Worm (Caenorhabditis elegans) whole organism, mixed stage, embryonic: ENCODE measurements around the gene F41C3.11.

Experiments
- M03D4.4 ChIP-seq: sonication (generic microtip); optimal IDR thresholded peaks from 2 replicates; lab custom pipeline; 2017; ENCODE audit warnings: mild to moderate bottlenecking, missing genetic modification characterization, missing compliant biosample characterization
- blmp-1 ChIP-seq: fragments of 150-350 bp; optimal IDR thresholded peaks from 2 replicates; lab custom pipeline; 2014; ENCODE audit warnings: missing biosample characterization, missing genetic modification characterization
- ceh-39 ChIP-seq: fragments of 150-350 bp; optimal IDR thresholded peaks from 2 replicates; lab custom pipeline; 2014; ENCODE audit warnings: missing biosample characterization, missing genetic modification characterization
- ceh-43 ChIP-seq: fragments of 200-800 bp; sonication (Bioruptor generic); optimal IDR thresholded peaks from 2 replicates; lab custom pipeline; 2018; ENCODE audit warnings: mild to moderate bottlenecking, missing genetic modification characterization, moderate library complexity, missing compliant biosample characterization
- ceh-83 ChIP-seq: fragments of 200-800 bp; sonication (Bioruptor generic); optimal IDR thresholded peaks from 2 replicates; lab custom pipeline; 2018; ENCODE audit warnings: mild to moderate bottlenecking, missing genetic modification characterization, missing compliant biosample characterization
- ces-1 ChIP-seq: fragments of 150-350 bp; optimal IDR thresholded peaks from 2 replicates; lab custom pipeline; 2014; ENCODE audit warnings: missing biosample characterization, missing genetic modification reagents, missing genetic modification characterization
- elt-1 ChIP-seq: sonication (generic microtip); optimal IDR thresholded peaks from 2 replicates; lab custom pipeline; 2017; ENCODE audit warnings: missing genetic modification characterization, mild to moderate bottlenecking, missing compliant biosample characterization, antibody characterized with exemption, moderate library complexity, borderline replicate concordance; ENCODE audit not compliant: insufficient read depth
- elt-3 ChIP-seq: fragments of 150-350 bp; optimal IDR thresholded peaks from 2 replicates; lab custom pipeline; 2014; ENCODE audit warnings: missing biosample characterization, missing genetic modification characterization
- flh-1 ChIP-seq: fragments of 200-800 bp; sonication (Bioruptor generic); optimal IDR thresholded peaks from 2 replicates; lab custom pipeline; 2018; ENCODE audit warnings: mild to moderate bottlenecking, missing genetic modification characterization, moderate library complexity, missing compliant biosample characterization
- ham-2 ChIP-seq: fragments of 200-800 bp; sonication (Bioruptor generic); optimal IDR thresholded peaks from 2 replicates; lab custom pipeline; 2018; ENCODE audit warnings: mild to moderate bottlenecking, missing genetic modification characterization, missing compliant biosample characterization
- hlh-1 ChIP-seq: fragments of 150-350 bp; optimal IDR thresholded peaks from 2 replicates; lab custom pipeline; 2014; ENCODE audit warnings: missing biosample characterization, missing genetic modification reagents, missing genetic modification characterization
- lin-13 ChIP-seq: fragments of 150-350 bp; optimal IDR thresholded peaks from 2 replicates; lab custom pipeline; 2014; ENCODE audit warnings: missing biosample characterization, missing genetic modification characterization
- lin-32 ChIP-seq: fragments of 200-800 bp; sonication (Bioruptor generic); optimal IDR thresholded peaks from 2 replicates; lab custom pipeline; 2018; ENCODE audit warnings: mild to moderate bottlenecking, missing genetic modification characterization, missing compliant biosample characterization
- lsy-2 ChIP-seq: fragments of 150-350 bp; optimal IDR thresholded peaks from 2 replicates; lab custom pipeline; 2014; ENCODE audit warnings: missing biosample characterization, missing genetic modification characterization
- mep-1 ChIP-seq: fragments of 150-350 bp; optimal IDR thresholded peaks from 2 replicates; lab custom pipeline; 2017; ENCODE audit warnings: missing biosample characterization, missing genetic modification reagents, missing genetic modification characterization, inconsistent platforms
- mls-2 ChIP-seq: sonication (generic microtip); optimal IDR thresholded peaks from 2 replicates; lab custom pipeline; 2016; ENCODE audit warnings: mild to moderate bottlenecking, missing genetic modification characterization, moderate library complexity, missing compliant biosample characterization
- nhr-12 ChIP-seq: fragments of 150-350 bp; optimal IDR thresholded peaks from 2 replicates; lab custom pipeline; 2014; ENCODE audit warnings: missing biosample characterization, missing genetic modification characterization
- nhr-2 ChIP-seq: fragments of 150-350 bp; optimal IDR thresholded peaks from 2 replicates; lab custom pipeline; 2014; ENCODE audit warnings: missing biosample characterization, missing genetic modification characterization
- nhr-28 ChIP-seq: fragments of 150-350 bp; optimal IDR thresholded peaks from 2 replicates; lab custom pipeline; 2014; ENCODE audit warnings: missing biosample characterization, missing genetic modification characterization
- nhr-76 ChIP-seq: sonication (generic microtip); optimal IDR thresholded peaks from 2 replicates; lab custom pipeline; 2017; ENCODE audit warnings: missing biosample characterization, missing genetic modification characterization
- pha-4 ChIP-seq: fragments of 150-350 bp; optimal IDR thresholded peaks from 2 replicates; lab custom pipeline; 2018; ENCODE audit warnings: missing biosample characterization, missing genetic modification reagents, missing genetic modification characterization
- snpc-4 ChIP-seq: fragments of 150-350 bp; optimal IDR thresholded peaks from 2 replicates; lab custom pipeline; 2014; ENCODE audit warnings: missing biosample characterization, missing genetic modification characterization
- sptf-1 ChIP-seq: sonication (generic microtip); optimal IDR thresholded peaks from 2 replicates; lab custom pipeline; 2017; ENCODE audit warnings: mild to moderate bottlenecking, missing genetic modification characterization, moderate library complexity, missing compliant biosample characterization
- tbx-8 ChIP-seq: fragments of 200-800 bp; sonication (Bioruptor generic); optimal IDR thresholded peaks from 2 replicates; lab custom pipeline; 2018; ENCODE audit warnings: mild to moderate bottlenecking, missing genetic modification characterization, moderate library complexity, missing compliant biosample characterization
- unc-120 ChIP-seq: sonication (generic microtip); optimal IDR thresholded peaks from 2 replicates; lab custom pipeline; 2017; ENCODE audit warnings: missing genetic modification characterization, missing compliant biosample characterization; ENCODE audit not compliant: poor library complexity, severe bottlenecking
- unc-39 ChIP-seq: fragments of 150-350 bp; optimal IDR thresholded peaks from 2 replicates; lab custom pipeline; 2014; ENCODE audit warnings: missing biosample characterization, missing genetic modification characterization
- unc-62 ChIP-seq: fragments of 150-350 bp; optimal IDR thresholded peaks from 2 replicates; lab custom pipeline; 2014; ENCODE audit warnings: missing biosample characterization, missing genetic modification reagents, missing genetic modification characterization
- zip-8 ChIP-seq: fragments of 150-350 bp; optimal IDR thresholded peaks from 2 replicates; lab custom pipeline; 2014; ENCODE audit warnings: missing biosample characterization, missing genetic modification characterization
- ztf-11 ChIP-seq: fragments of 150-350 bp; optimal IDR thresholded peaks from 2 replicates; lab custom pipeline; 2014; ENCODE audit warnings: missing biosample characterization, missing genetic modification characterization

F41C3.11 gene

DNA sequence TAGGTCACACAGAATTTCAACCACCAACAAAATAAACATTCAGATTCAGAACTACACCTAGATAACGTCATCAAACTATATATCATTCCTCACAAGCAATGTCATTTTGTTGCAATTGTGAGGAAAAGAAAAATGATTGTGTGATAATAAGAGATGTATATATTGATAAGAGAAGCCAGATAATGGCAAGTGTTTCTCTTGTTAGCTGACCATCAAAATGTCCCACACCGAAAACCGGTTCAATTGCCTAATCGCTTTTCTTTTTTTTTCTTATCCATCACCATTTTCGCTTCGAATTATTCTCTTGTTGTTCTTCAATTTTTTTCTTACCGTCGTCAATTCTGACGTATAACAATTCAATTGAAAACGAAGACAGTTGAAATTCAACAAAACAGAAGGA lies 38.7 kb upstream of the F41C3.11 start:
- TF ChIP-seq M03D4.4 (tag; lab: Kevin White, UChicago) (no peak), elt-1 (tag; lab: Kevin White, UChicago) (no peak), unc-120 (no peak), elt-3 (tag; lab: Kevin White, UChicago) (no peak), nhr-76 (tag; lab: Kevin White, UChicago) (no peak), ztf-11 (no peak), flh-1 (GFP tag; lab: Kevin White, UChicago) (no peak), nhr-2 (no peak), mep-1 (tag; lab: Kevin White, UChicago) (no peak), hlh-1 (no peak), unc-39 (tag; lab: Kevin White, UChicago) (no peak), lin-13 (no peak), ceh-39 (tag; lab: Kevin White, UChicago) (no peak), snpc-4 (tag; lab: Kevin White, UChicago) (no peak)

DNA sequence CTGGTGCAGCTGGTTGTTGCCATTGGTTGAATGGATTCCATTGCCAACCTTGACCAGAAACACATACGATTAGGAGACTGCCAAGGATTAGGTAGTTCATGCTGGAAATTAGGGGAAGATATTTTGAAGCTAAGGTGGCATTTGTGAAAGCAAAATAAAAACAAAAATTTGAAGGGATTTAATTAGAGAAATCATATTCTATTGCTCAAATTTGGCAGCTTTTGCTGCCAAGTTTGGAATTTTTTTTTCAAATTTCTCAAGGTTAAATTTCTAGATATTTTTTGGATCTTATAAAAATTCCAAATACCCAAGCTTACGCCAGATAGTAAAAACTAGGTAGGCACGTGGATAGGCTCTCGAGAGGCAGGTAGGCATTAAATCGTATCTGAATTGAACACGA lies 37.5 kb upstream of the F41C3.11 start, which contains the start of gene F26G1.5:
Gene F26G1.5 (minus strand): TSS at position 101 of the 400 bp plus-strand sequence.
- TF ChIP-seq zip-8 (no peak), sptf-1 (tag; lab: Kevin White, UChicago) (no peak), hlh-1 (no peak)
- TF ChIP-seq, all 35 proteins: peak for 0

DNA sequence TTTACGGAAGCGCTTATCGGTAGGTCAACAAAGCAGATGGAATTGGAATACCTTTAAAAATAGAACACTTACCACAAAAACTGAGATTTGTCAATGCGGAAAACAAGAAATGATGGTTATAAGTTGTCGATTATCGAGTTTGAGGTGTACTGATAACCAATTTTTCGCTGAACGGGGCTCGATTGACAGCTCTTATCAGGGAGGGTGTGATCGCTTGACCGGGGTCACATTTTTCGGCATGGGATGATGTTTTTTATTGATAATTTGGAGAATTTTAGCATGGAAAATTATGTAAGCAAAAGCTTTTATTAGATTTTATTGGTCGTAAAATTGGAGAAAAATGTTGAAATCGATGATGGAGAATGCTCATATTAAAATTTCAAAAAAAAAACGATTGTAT lies 36.1 kb upstream of the F41C3.11 start:
- TF ChIP-seq M03D4.4 (tag; lab: Kevin White, UChicago) (no peak), mls-2 (tag; lab: Kevin White, UChicago) (no peak), ham-2 (no peak), blmp-1 (tag; lab: Kevin White, UChicago) (no peak), lin-13 (no peak), pha-4 (tag; lab: Kevin White, UChicago) (no peak), mep-1 (tag; lab: Kevin White, UChicago) (no peak), flh-1 (GFP tag; lab: Kevin White, UChicago) (no peak), unc-39 (tag; lab: Kevin White, UChicago) (no peak), snpc-4 (tag; lab: Kevin White, UChicago) (no peak), nhr-76 (tag; lab: Kevin White, UChicago) (no peak), hlh-1 (no peak), lsy-2 (tag; lab: Kevin White, UChicago) (no peak), unc-62 (GFP tag; lab: Kevin White, UChicago) (no peak), ceh-43 (GFP tag; lab: Kevin White, UChicago) (no peak), nhr-28 (no peak)

DNA sequence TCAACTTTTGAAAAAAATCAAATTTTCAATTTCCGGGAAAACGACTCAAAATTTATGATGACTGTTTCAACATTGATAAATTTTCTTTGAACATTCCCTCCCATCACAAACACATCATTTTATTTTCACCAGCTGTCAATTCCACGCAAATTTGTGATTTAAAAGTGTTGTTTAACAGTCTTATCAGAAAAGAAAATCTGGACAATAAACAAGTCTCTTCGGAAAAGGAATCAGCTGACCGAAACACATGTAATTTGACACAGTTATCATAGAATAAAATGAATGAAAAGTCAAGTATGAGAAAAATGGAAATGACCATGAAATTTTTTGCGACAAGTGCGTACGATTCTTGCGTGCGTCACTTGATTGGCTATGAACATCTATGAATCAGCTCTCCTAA lies 35.3 kb upstream of the F41C3.11 start:
- no peak for TF ChIP-seq ham-2
- no peak for TF ChIP-seq unc-62 (GFP tag; lab: Kevin White, UChicago)
- no peak for TF ChIP-seq elt-3 (tag; lab: Kevin White, UChicago)
- TF ChIP-seq lin-32 (GFP tag; lab: Kevin White, UChicago): no peak
- no peak for TF ChIP-seq ces-1
- TF ChIP-seq ztf-11: no peak
- no peak for TF ChIP-seq tbx-8 (GFP tag; lab: Kevin White, UChicago)
- TF ChIP-seq hlh-1: no peak

DNA sequence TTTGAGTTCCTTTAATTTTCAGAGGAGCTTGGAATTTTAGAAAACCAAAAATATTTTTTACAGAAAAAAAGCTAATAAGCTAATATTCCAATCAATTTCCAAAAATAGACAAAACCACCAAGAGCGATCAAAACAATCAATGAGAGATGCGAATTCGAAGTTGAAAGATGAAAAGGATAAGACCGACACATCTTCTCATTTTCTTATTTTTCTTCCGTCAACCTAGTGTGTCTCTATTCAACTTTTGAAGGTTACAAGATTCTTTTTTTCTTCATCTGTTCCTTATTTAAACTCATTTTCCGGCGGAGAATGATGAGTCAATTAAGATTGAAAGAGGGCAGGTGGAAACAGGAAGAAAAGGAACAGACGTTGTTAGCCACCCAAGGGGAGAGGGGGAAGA lies 33.9 kb upstream of the F41C3.11 start:
- TF ChIP-seq nhr-12 (tag; lab: Kevin White, UChicago) (no peak), blmp-1 (tag; lab: Kevin White, UChicago) (no peak), nhr-76 (tag; lab: Kevin White, UChicago) (no peak), ces-1 (no peak)

DNA sequence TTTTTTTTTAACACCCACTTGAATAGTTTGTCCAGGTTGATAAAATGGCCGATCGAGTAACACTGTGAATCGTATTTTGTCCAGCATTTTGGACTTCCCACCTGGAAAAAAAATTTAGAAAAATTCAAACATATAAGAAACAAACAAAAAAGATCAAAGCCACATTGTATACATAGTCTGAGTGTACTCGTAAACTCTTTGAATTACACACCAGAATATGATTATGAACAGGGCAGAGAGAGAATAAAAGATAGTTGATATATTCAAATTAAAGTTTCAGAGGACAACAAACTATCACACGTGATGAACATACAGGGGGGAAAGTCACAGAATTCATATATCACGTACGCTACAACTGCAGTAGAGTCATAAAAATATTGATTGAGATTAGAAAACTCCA lies 32.5 kb upstream of the F41C3.11 start, which contains the start of gene ttm-2:
Gene ttm-2 (minus strand): TSS at position 101 of the 400 bp plus-strand sequence.
- TF ChIP-seq ceh-83 (GFP tag; lab: Kevin White, UChicago): no peak
- TF ChIP-seq snpc-4 (tag; lab: Kevin White, UChicago): no peak
- TF ChIP-seq pha-4 (tag; lab: Kevin White, UChicago): no peak
- no peak for TF ChIP-seq nhr-12 (tag; lab: Kevin White, UChicago)
